Fruit fly (Drosophila melanogaster): ENCODE data around the gene polybromo.

polybromo gene

DNA sequence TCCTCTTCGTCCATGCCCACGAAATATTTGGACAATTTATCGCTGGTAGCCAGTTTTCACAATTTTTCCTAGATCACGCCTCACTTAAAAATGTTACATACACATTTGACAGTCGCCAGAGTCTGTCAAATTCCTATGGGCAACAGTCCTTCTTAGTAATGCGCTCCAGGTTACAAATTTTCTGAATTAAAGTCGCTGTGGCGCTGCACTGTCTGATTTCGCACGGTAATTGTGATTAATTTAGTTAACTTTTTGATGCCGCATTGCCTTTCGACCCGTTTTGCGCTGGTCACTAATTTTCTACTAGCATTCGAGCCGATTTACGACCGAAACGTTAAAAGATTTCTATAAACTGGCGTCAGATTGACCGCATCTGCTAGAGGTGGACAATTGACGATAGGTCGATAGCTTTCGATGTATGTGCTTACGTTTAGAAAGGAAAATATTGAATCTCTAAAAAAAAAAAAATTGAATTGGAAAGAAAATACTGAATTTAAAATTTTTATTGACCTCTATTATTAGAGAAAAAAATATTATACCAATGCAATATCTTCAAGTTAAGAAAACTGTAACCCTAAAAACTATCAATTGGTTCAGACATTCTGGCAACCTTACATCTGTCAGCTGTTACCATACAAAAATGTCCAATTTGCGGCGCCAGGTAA is 8.7 kb upstream of the polybromo start, which contains the start of the genes lili and CG34150 (continued):
- 0 out of 3 replicates have a peak, but pooled peaks have one; percentile 45 for TF ChIP-seq CG2889 (GFP tag; IDR thresholded peaks at IDR 0.05)
- TF ChIP-seq pum (GFP tag; optimal IDR thresholded peaks at IDR 0.05): peak; percentile 61
- 0 out of 2 replicates have a peak, but pooled peaks have one; percentile 25 for TF ChIP-seq H2.0 (GFP tag; IDR thresholded peaks at IDR 0.05)
- TF ChIP-seq CG2120 (GFP tag; optimal IDR thresholded peaks at IDR 0.05): peak; percentile 91
- no peak for TF ChIP-seq CG6175 (GFP tag; IDR thresholded peaks at IDR 0.05)
- peak; percentile 44 for TF ChIP-seq Myb (GFP tag; optimal IDR thresholded peaks at IDR 0.05)
- no peak for TF ChIP-seq dati (GFP tag; IDR thresholded peaks at IDR 0.05)
- peak; percentile 89 for TF ChIP-seq CG3847 (GFP tag; IDR thresholded peaks at IDR 0.05)
- TF ChIP-seq CG6854 (GFP tag; optimal IDR thresholded peaks at IDR 0.05): no peak
- peak; percentile 65 for TF ChIP-seq Dip3 (GFP tag; optimal IDR thresholded peaks at IDR 0.05)
- peak; percentile 47 for TF ChIP-seq onecut (GFP tag; IDR thresholded peaks at IDR 0.05)
- TF ChIP-seq lola (GFP tag; optimal IDR thresholded peaks at IDR 0.05): peak in 1 of 3 experiments; percentile 74
- peak; percentile 81 for TF ChIP-seq CG32532 (GFP tag; IDR thresholded peaks at IDR 0.05)
- peak; percentile 78 for TF ChIP-seq CG16813 (GFP tag; IDR thresholded peaks at IDR 0.05; ENCODE audit: partially characterized antibody)
- no peak for TF ChIP-seq CG9876 (GFP tag; optimal IDR thresholded peaks at IDR 0.05)
- TF ChIP-seq ab (GFP tag; optimal IDR thresholded peaks at IDR 0.05): no peak
- peak; percentile 62 for TF ChIP-seq Atf-2 (GFP tag; optimal IDR thresholded peaks at IDR 0.05)
- TF ChIP-seq CG13287 (GFP tag; IDR thresholded peaks at IDR 0.05; ENCODE audit: partially characterized antibody): peak; percentile 88
- TF ChIP-seq CG12219 (GFP tag; optimal IDR thresholded peaks at IDR 0.05): no peak
- no peak for TF ChIP-seq GATAe (GFP tag; conservative IDR thresholded peaks at IDR 0.05)
- peak; percentile 77 for TF ChIP-seq Taf1 (GFP tag; IDR thresholded peaks at IDR 0.05)
- no peak for TF ChIP-seq grn (GFP tag; optimal IDR thresholded peaks at IDR 0.05)
- no peak for TF ChIP-seq CG4360 (GFP tag; IDR thresholded peaks at IDR 0.05)
- TF ChIP-seq Mrtf (GFP tag; IDR thresholded peaks at IDR 0.05): 0 out of 3 replicates have a peak, but pooled peaks have one; percentile 45
- TF ChIP-seq CG4328 (GFP tag; optimal IDR thresholded peaks at IDR 0.05): peak; percentile 65
- TF ChIP-seq nerfin-1 (tag; optimal IDR thresholded peaks at IDR 0.05): peak; percentile 97
- no peak for TF ChIP-seq salm (tag; optimal IDR thresholded peaks at IDR 0.05)
- peak; percentile 71 for TF ChIP-seq CG10462 (GFP tag; optimal IDR thresholded peaks at IDR 0.05)
- TF ChIP-seq CG17186 (GFP tag; optimal IDR thresholded peaks at IDR 0.05): peak; percentile 19
- TF ChIP-seq lmd (GFP tag; IDR thresholded peaks at IDR 0.05): peak; percentile 61; the same call in 1 of the 2 replicates
- peak; percentile 52 for TF ChIP-seq CG12104 (GFP tag; optimal IDR thresholded peaks at IDR 0.05)
- peak; percentile 80 for TF ChIP-seq CG6689 (GFP tag; IDR thresholded peaks at IDR 0.05)
- TF ChIP-seq CG11085 (GFP tag; IDR thresholded peaks at IDR 0.05): peak; percentile 62
- TF ChIP-seq CG30431 (GFP tag; optimal IDR thresholded peaks at IDR 0.05): no peak
- TF ChIP-seq CG30020 (tag; optimal IDR thresholded peaks at IDR 0.05): peak; percentile 70
- TF ChIP-seq CG10209 (GFP tag; optimal IDR thresholded peaks at IDR 0.05): peak; percentile 56
- peak; percentile 79 for TF ChIP-seq amos (GFP tag; IDR thresholded peaks at IDR 0.05; ENCODE audit: partially characterized antibody)
- peak; percentile 30 for TF ChIP-seq CG10431 (GFP tag; optimal IDR thresholded peaks at IDR 0.05)
- TF ChIP-seq gcm (GFP tag; optimal IDR thresholded peaks at IDR 0.05): peak; percentile 57
- TF ChIP-seq CG4854 (GFP tag; optimal IDR thresholded peaks at IDR 0.05): peak; percentile 61
- no peak for TF ChIP-seq run (tag; optimal IDR thresholded peaks at IDR 0.05)
- TF ChIP-seq phol (tag; optimal IDR thresholded peaks at IDR 0.05): peak; percentile 90
- TF ChIP-seq NK7.1 (GFP tag; optimal IDR thresholded peaks at IDR 0.05): peak; percentile 6
- TF ChIP-seq CG15479 (GFP tag; optimal IDR thresholded peaks at IDR 0.05): no peak
- no peak for TF ChIP-seq cad (GFP tag; optimal IDR thresholded peaks at IDR 0.05)
- peak; percentile 65 for TF ChIP-seq sd (tag; optimal IDR thresholded peaks at IDR 0.05)
- peak; percentile 86 for TF ChIP-seq slbo (GFP tag; IDR thresholded peaks at IDR 0.05)
- no peak for TF ChIP-seq CG2875 (GFP tag; optimal IDR thresholded peaks at IDR 0.05)
- no peak for TF ChIP-seq bowl (GFP tag; IDR thresholded peaks at IDR 0.05)
- no peak for TF ChIP-seq MTF-1 (GFP tag; optimal IDR thresholded peaks at IDR 0.05; ENCODE audit: borderline replicate concordance)
